Worm (Caenorhabditis elegans) whole organism, early embryonic: ENCODE data around the gene clec-258.

Source experiments
- aly-1 ChIP-seq: sonication (generic microtip); optimal IDR thresholded peaks from 2 replicates; lab custom pipeline; 2016; ENCODE audit warnings: missing genetic modification characterization, missing compliant biosample characterization
- ama-1 ChIP-seq: fragments of 150-350 bp; optimal IDR thresholded peaks from 2 replicates; lab custom pipeline; 2014
- ceh-36 ChIP-seq: sonication (generic microtip); optimal IDR thresholded peaks from 2 replicates; lab custom pipeline; 2016; ENCODE audit warnings: missing genetic modification characterization, inconsistent platforms, missing compliant biosample characterization
- ets-7 ChIP-seq: sonication (generic microtip); optimal IDR thresholded peaks from 2 replicates; lab custom pipeline; 2016; ENCODE audit warnings: missing genotype, missing genetic modification characterization, missing compliant biosample characterization
- flt-1 ChIP-seq: fragments of 200-800 bp; sonication (Bioruptor generic); IDR thresholded peaks from 2 replicates; pipeline ENCODE4 v1.3.6; 2022; ENCODE audit warnings: missing genetic modification characterization, missing compliant biosample characterization
- hmg-4 ChIP-seq: fragments of 200-800 bp; sonication (Bioruptor generic); optimal IDR thresholded peaks from 2 replicates; lab custom pipeline; 2018; ENCODE audit warnings: mild to moderate bottlenecking, missing genetic modification characterization, missing compliant biosample characterization
- pes-1 ChIP-seq: fragments of 200-800 bp; sonication (Bioruptor generic); IDR thresholded peaks from 2 replicates; pipeline ENCODE4 v1.3.6; 2022; ENCODE audit warnings: missing genetic modification reagents, missing genetic modification characterization, missing compliant biosample characterization
- scrt-1 ChIP-seq: fragments of 200-800 bp; sonication (Bioruptor generic); IDR thresholded peaks from 2 replicates; pipeline ENCODE4 v1.3.6; 2022; ENCODE audit warnings: missing genetic modification characterization, missing compliant biosample characterization

DNA sequence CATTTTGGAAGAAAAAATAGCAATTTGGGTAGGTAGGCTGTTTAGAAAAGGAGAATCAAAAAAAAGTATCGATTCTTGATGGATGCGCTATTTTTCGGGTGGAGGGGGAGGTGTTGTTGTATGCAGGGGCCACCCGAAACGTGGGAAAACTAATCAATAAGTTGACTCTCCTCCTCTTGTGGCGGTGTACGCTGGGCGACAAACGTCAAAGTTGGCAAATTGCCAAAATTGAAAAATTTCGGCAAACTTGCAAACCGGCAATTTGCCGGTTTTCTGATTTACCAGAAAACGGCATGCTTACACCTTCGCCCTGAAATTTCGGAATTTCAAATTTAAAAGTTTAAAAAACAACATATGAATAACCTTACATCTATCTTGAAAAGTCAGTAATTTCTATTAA, 47.2 kb upstream of the clec-258 start, which contains the start of gene W04E12.2:
- TF ChIP-seq scrt-1 (GFP tag; lab: Robert Waterston, UW) (no peak), ama-1 (lab: Kevin White, UChicago) (no peak), hmg-4 (GFP tag; lab: Kevin White, UChicago) (no peak), flt-1 (GFP tag; lab: Robert Waterston, UW) (no peak), aly-1 (tag; lab: Kevin White, UChicago) (no peak), pes-1 (GFP tag; lab: Robert Waterston, UW) (no peak), ceh-36 (tag; lab: Kevin White, UChicago) (no peak), ets-7 (tag; lab: Kevin White, UChicago) (no peak)
